ENCODE assay signal across 4 fruit fly cellular contexts in genomic region chrX:6683635-6684499, dm6.
TF ChIP-seq lines count a peak whose summit lies in the region.

Gene Pink1, plus strand, starts transcription at chrX:6683798.

- peak; percentile 57 for TF ChIP-seq CTCF in whole organism, embryonic (GFP tag; optimal IDR thresholded peaks at IDR 0.05; lab: Kevin White, UChicago)

TF ChIP-seq in whole organism, adult, 20 proteins besides CTCF, POLR2A, EP300 and RAD21:
- TF ChIP-seq CG5204 (GFP tag; optimal IDR thresholded peaks at IDR 0.05; lab: Kevin White, UChicago) (no peak), cnc (optimal IDR thresholded peaks at IDR 0.05; lab: Kevin White, UChicago) (no peak), kay (GFP tag; lab: Kevin White, UChicago; ENCODE audit: borderline replicate concordance) (no peak), CG7045 (GFP tag; optimal IDR thresholded peaks at IDR 0.05; lab: Kevin White, UChicago) (no peak), bab1 (GFP tag; optimal IDR thresholded peaks at IDR 0.05; lab: Kevin White, UChicago) (peak; percentile 58), CG7101 (tag; optimal IDR thresholded peaks at IDR 0.05; lab: Kevin White, UChicago) (peak; percentile 19), CG11617 (GFP tag; optimal IDR thresholded peaks at IDR 0.05; lab: Kevin White, UChicago) (no peak), cic (GFP tag; optimal IDR thresholded peaks at IDR 0.05; lab: Kevin White, UChicago) (peak; percentile 3), CG1620 (GFP tag; optimal IDR thresholded peaks at IDR 0.05; lab: Kevin White, UChicago) (no peak), ovo (GFP tag; optimal IDR thresholded peaks at IDR 0.05; lab: Kevin White, UChicago) (no peak), Hr96 (GFP tag; optimal IDR thresholded peaks at IDR 0.05; lab: Kevin White, UChicago) (no peak), Mnt (GFP tag; optimal IDR thresholded peaks at IDR 0.05; lab: Kevin White, UChicago) (peak; percentile 73), CG14711 (tag; optimal IDR thresholded peaks at IDR 0.05; lab: Kevin White, UChicago) (no peak), toe (GFP tag; optimal IDR thresholded peaks at IDR 0.05; lab: Kevin White, UChicago) (no peak), Clk (GFP tag; optimal IDR thresholded peaks at IDR 0.05; lab: Kevin White, UChicago) (no peak), tj (GFP tag; optimal IDR thresholded peaks at IDR 0.05; lab: Kevin White, UChicago) (peak; percentile 38), pad (GFP tag; optimal IDR thresholded peaks at IDR 0.05; lab: Kevin White, UChicago) (no peak), Crg-1 (GFP tag; optimal IDR thresholded peaks at IDR 0.05; lab: Kevin White, UChicago) (no peak), CG33017 (tag; optimal IDR thresholded peaks at IDR 0.05; lab: Kevin White, UChicago) (no peak), CG12768 (GFP tag; optimal IDR thresholded peaks at IDR 0.05; lab: Kevin White, UChicago) (no peak)

TF ChIP-seq in whole organism, embryonic, 481 proteins besides CTCF, POLR2A, EP300 and RAD21 (continues in another document):
- peak; percentile 23 for TF ChIP-seq Fer1 (GFP tag; optimal IDR thresholded peaks at IDR 0.05; lab: Kevin White, UChicago)
- TF ChIP-seq Max (GFP tag; optimal IDR thresholded peaks at IDR 0.05; lab: Kevin White, UChicago): no peak
- TF ChIP-seq Abd-B (GFP tag; optimal IDR thresholded peaks at IDR 0.05; lab: Kevin White, UChicago): peak; percentile 2
- TF ChIP-seq NFAT (GFP tag; IDR thresholded peaks at IDR 0.05; lab: Robert Waterston, UW): no peak
- TF ChIP-seq fru (optimal IDR thresholded peaks at IDR 0.05; lab: Kevin White, UChicago): no peak
- TF ChIP-seq vnd (GFP tag; IDR thresholded peaks at IDR 0.05; lab: Robert Waterston, UW; ENCODE audit: partially characterized antibody): peak; percentile 15; the same call in 1 of the 3 replicates
- no peak for TF ChIP-seq CG5953 (GFP tag; IDR thresholded peaks at IDR 0.05; lab: Robert Waterston, UW)
- TF ChIP-seq E2f1 (GFP tag; IDR thresholded peaks at IDR 0.05; lab: Robert Waterston, UW): no peak
- no peak for TF ChIP-seq CG3847 (GFP tag; IDR thresholded peaks at IDR 0.05; lab: Robert Waterston, UW)
- no peak for TF ChIP-seq CG15696 (tag; optimal IDR thresholded peaks at IDR 0.05; lab: Kevin White, UChicago)
- peak; percentile 98 for TF ChIP-seq Myb (GFP tag; optimal IDR thresholded peaks at IDR 0.05; lab: Kevin White, UChicago)
- TF ChIP-seq CG42726 (GFP tag; IDR thresholded peaks at IDR 0.05; lab: Robert Waterston, UW; ENCODE audit: partially characterized antibody): 0 out of 2 replicates have a peak, but pooled peaks have one; percentile 27
- peak in 1 of 2 experiments; percentile 67 for TF ChIP-seq crp (GFP tag; optimal IDR thresholded peaks at IDR 0.05; lab: Kevin White, UChicago)
- TF ChIP-seq cas (GFP tag; IDR thresholded peaks at IDR 0.05; lab: Robert Waterston, UW): no peak
- peak; percentile 36 for TF ChIP-seq CG15514 (GFP tag; optimal IDR thresholded peaks at IDR 0.05; lab: Kevin White, UChicago)
- peak; percentile 1 for TF ChIP-seq Ets97D (GFP tag; optimal IDR thresholded peaks at IDR 0.05; lab: Kevin White, UChicago)
- no peak for TF ChIP-seq CG17612 (GFP tag; IDR thresholded peaks at IDR 0.05; lab: Robert Waterston, UW)
- no peak for TF ChIP-seq stc (GFP tag; IDR thresholded peaks at IDR 0.05; lab: Robert Waterston, UW)
- peak; percentile 35; the same call in 1 of the 2 replicates for TF ChIP-seq MBD-R2 (GFP tag; IDR thresholded peaks at IDR 0.05; lab: Robert Waterston, UW)
- TF ChIP-seq sens (GFP tag; lab: Kevin White, UChicago): peak; percentile 54
- TF ChIP-seq pzg (GFP tag; optimal IDR thresholded peaks at IDR 0.05; lab: Kevin White, UChicago): peak; percentile 52
- TF ChIP-seq CG14050 (GFP tag; IDR thresholded peaks at IDR 0.05; lab: Robert Waterston, UW): no peak
- TF ChIP-seq bbx (GFP tag; IDR thresholded peaks at IDR 0.05; lab: Robert Waterston, UW; ENCODE audit: partially characterized antibody): peak; percentile 47; the same call in 1 of the 2 replicates

TF ChIP-seq in whole organism, prepupa, 60 proteins besides CTCF, POLR2A, EP300 and RAD21:
- peak; percentile 87 for TF ChIP-seq CG1621 (tag; optimal IDR thresholded peaks at IDR 0.05; lab: Kevin White, UChicago)
- peak; percentile 16 for TF ChIP-seq Sox14 (GFP tag; optimal IDR thresholded peaks at IDR 0.05; lab: Kevin White, UChicago)
- no peak for TF ChIP-seq lz (GFP tag; optimal IDR thresholded peaks at IDR 0.05; lab: Kevin White, UChicago)
- TF ChIP-seq Smox (GFP tag; optimal IDR thresholded peaks at IDR 0.05; lab: Kevin White, UChicago): no peak
- TF ChIP-seq CG7368 (GFP tag; optimal IDR thresholded peaks at IDR 0.05; lab: Kevin White, UChicago): no peak

TF ChIP-seq in whole organism, wandering third instar larva, 38 proteins besides CTCF, POLR2A, EP300 and RAD21:
- TF ChIP-seq Sp1 (GFP tag; optimal IDR thresholded peaks at IDR 0.05; lab: Kevin White, UChicago) (peak; percentile 4), Rel (GFP tag; optimal IDR thresholded peaks at IDR 0.05; lab: Kevin White, UChicago) (no peak), Rel (tag; optimal IDR thresholded peaks at IDR 0.05; lab: Kevin White, UChicago) (peak; percentile 19), usp (GFP tag; optimal IDR thresholded peaks at IDR 0.05; lab: Kevin White, UChicago) (no peak), Myc (optimal IDR thresholded peaks at IDR 0.05; lab: Kevin White, UChicago) (peak; percentile 17)
